Worm (Caenorhabditis elegans) whole organism, late embryonic: Measurements from ENCODE around the gene F59A1.13.

Experiments used
- C38D4.7 ChIP-seq: fragments of 200-800 bp; sonication (Bioruptor generic); optimal IDR thresholded peaks from 2 replicates; lab custom pipeline; 2018; ENCODE audit warnings: mild to moderate bottlenecking, missing genetic modification characterization, moderate library complexity, missing compliant biosample characterization
- K02D7.2 ChIP-seq: sonication (generic microtip); optimal IDR thresholded peaks from 2 replicates; lab custom pipeline; 2017; ENCODE audit warnings: mild to moderate bottlenecking, missing genetic modification characterization, missing compliant biosample characterization
- K09A11.1 ChIP-seq: sonication (generic microtip); optimal IDR thresholded peaks from 2 replicates; lab custom pipeline; 2017; ENCODE audit warnings: antibody characterized with exemption, mild to moderate bottlenecking, missing genetic modification characterization, missing compliant biosample characterization; ENCODE audit not compliant: insufficient read depth
- T23F11.4 ChIP-seq: fragments of 200-800 bp; sonication (Bioruptor generic); optimal IDR thresholded peaks from 2 replicates; lab custom pipeline; 2018; ENCODE audit warnings: mild to moderate bottlenecking, missing genetic modification characterization, missing compliant biosample characterization
- ahr-1 ChIP-seq: sonication (generic microtip); optimal IDR thresholded peaks from 2 replicates; lab custom pipeline; 2016; ENCODE audit warnings: missing genetic modification characterization, missing compliant biosample characterization
- ceh-18 ChIP-seq: sonication (generic microtip); optimal IDR thresholded peaks from 2 replicates; lab custom pipeline; 2016; ENCODE audit warnings: missing genetic modification characterization, missing compliant biosample characterization
- ceh-19 ChIP-seq: fragments of 200-800 bp; sonication (Bioruptor generic); optimal IDR thresholded peaks from 2 replicates; lab custom pipeline; 2018; ENCODE audit warnings: mild to moderate bottlenecking, missing genetic modification characterization, missing compliant biosample characterization
- ceh-2 ChIP-seq: sonication (generic microtip); optimal IDR thresholded peaks from 2 replicates; lab custom pipeline; 2016; ENCODE audit warnings: missing genotype, missing genetic modification characterization, missing compliant biosample characterization
- ceh-24 ChIP-seq: sonication (generic microtip); optimal IDR thresholded peaks from 2 replicates; lab custom pipeline; 2016; ENCODE audit warnings: mild to moderate bottlenecking, missing genetic modification characterization, missing compliant biosample characterization
- ceh-31 ChIP-seq: sonication (generic microtip); optimal IDR thresholded peaks from 2 replicates; lab custom pipeline; 2016; ENCODE audit warnings: missing genetic modification characterization, missing compliant biosample characterization
- ceh-34 ChIP-seq: sonication (generic microtip); optimal IDR thresholded peaks from 2 replicates; lab custom pipeline; 2016; ENCODE audit warnings: mild to moderate bottlenecking, missing genetic modification characterization, missing compliant biosample characterization
- ceh-45 ChIP-seq: fragments of 200-800 bp; sonication (Bioruptor generic); IDR thresholded peaks from 2 replicates; pipeline ENCODE4 v1.3.6; 2022; ENCODE audit warnings: missing genetic modification reagents, missing genetic modification characterization, missing compliant biosample characterization
- ceh-48 ChIP-seq: sonication (generic microtip); optimal IDR thresholded peaks from 2 replicates; lab custom pipeline; 2016; ENCODE audit warnings: missing genetic modification characterization, inconsistent platforms, missing compliant biosample characterization
- ceh-6 ChIP-seq: fragments of 200-800 bp; sonication (Bioruptor generic); optimal IDR thresholded peaks from 2 replicates; lab custom pipeline; 2018; ENCODE audit warnings: mild to moderate bottlenecking, missing genetic modification characterization, missing compliant biosample characterization
- che-1 ChIP-seq: sonication (generic microtip); optimal IDR thresholded peaks from 2 replicates; lab custom pipeline; 2016; ENCODE audit warnings: mild to moderate bottlenecking, missing genetic modification characterization, missing compliant biosample characterization
- dve-1 ChIP-seq: sonication (generic microtip); optimal IDR thresholded peaks from 2 replicates; lab custom pipeline; 2017; ENCODE audit warnings: antibody characterized with exemption, mild to moderate bottlenecking, missing genetic modification characterization, missing compliant biosample characterization
- ets-4 ChIP-seq: sonication (generic microtip); optimal IDR thresholded peaks from 2 replicates; lab custom pipeline; 2016; ENCODE audit warnings: missing genetic modification characterization, missing compliant biosample characterization
- eyg-1 ChIP-seq: sonication (generic microtip); optimal IDR thresholded peaks from 2 replicates; lab custom pipeline; 2016; ENCODE audit warnings: missing genotype, missing genetic modification characterization, missing compliant biosample characterization
- fkh-10 ChIP-seq: fragments of 150-350 bp; optimal IDR thresholded peaks from 2 replicates; lab custom pipeline; 2014; ENCODE audit warnings: missing biosample characterization, missing genetic modification reagents, missing genetic modification characterization
- fkh-6 ChIP-seq: sonication (generic microtip); optimal IDR thresholded peaks from 2 replicates; lab custom pipeline; 2016; ENCODE audit warnings: missing genetic modification characterization, missing compliant biosample characterization
- hlh-13 ChIP-seq: fragments of 200-800 bp; sonication (Bioruptor generic); optimal IDR thresholded peaks from 2 replicates; lab custom pipeline; 2018; ENCODE audit warnings: mild to moderate bottlenecking, missing genetic modification characterization, missing compliant biosample characterization
- hlh-8 ChIP-seq: sonication (generic microtip); optimal IDR thresholded peaks from 2 replicates; lab custom pipeline; 2016; ENCODE audit warnings: missing genotype, missing genetic modification characterization, missing compliant biosample characterization
- lim-6 ChIP-seq: sonication (generic microtip); optimal IDR thresholded peaks from 2 replicates; lab custom pipeline; 2016; ENCODE audit warnings: missing genetic modification characterization, missing compliant biosample characterization
- lin-11 ChIP-seq: fragments of 200-800 bp; sonication (Bioruptor generic); optimal IDR thresholded peaks from 2 replicates; lab custom pipeline; 2018; ENCODE audit warnings: mild to moderate bottlenecking, missing genetic modification characterization, missing compliant biosample characterization
- madf-2 ChIP-seq: sonication (generic microtip); optimal IDR thresholded peaks from 2 replicates; lab custom pipeline; 2017; ENCODE audit warnings: missing genetic modification characterization, missing compliant biosample characterization
- mec-3 ChIP-seq: sonication (generic microtip); optimal IDR thresholded peaks from 2 replicates; lab custom pipeline; 2016; ENCODE audit warnings: borderline replicate concordance, missing genetic modification characterization, missing compliant biosample characterization
- nfya-1 ChIP-seq: sonication (generic microtip); optimal IDR thresholded peaks from 2 replicates; lab custom pipeline; 2017; ENCODE audit warnings: missing genetic modification characterization, mild to moderate bottlenecking, missing compliant biosample characterization, antibody characterized with exemption, moderate library complexity
- nhr-232 ChIP-seq: sonication (generic microtip); optimal IDR thresholded peaks from 2 replicates; lab custom pipeline; 2016; ENCODE audit warnings: missing genetic modification characterization, missing compliant biosample characterization
- npax-4 ChIP-seq: sonication (generic microtip); optimal IDR thresholded peaks from 2 replicates; lab custom pipeline; 2016; ENCODE audit warnings: missing genetic modification characterization, missing compliant biosample characterization
- odd-2 ChIP-seq: sonication (generic microtip); optimal IDR thresholded peaks from 2 replicates; lab custom pipeline; 2017; ENCODE audit warnings: antibody characterized with exemption, mild to moderate bottlenecking, missing genetic modification characterization, missing compliant biosample characterization
- pag-3 ChIP-seq: sonication (generic microtip); optimal IDR thresholded peaks from 2 replicates; lab custom pipeline; 2016; ENCODE audit warnings: missing compliant biosample characterization, missing genetic modification characterization, borderline replicate concordance
- pax-1 ChIP-seq: fragments of 150-350 bp; optimal IDR thresholded peaks from 2 replicates; lab custom pipeline; 2014; ENCODE audit warnings: missing biosample characterization, missing genetic modification characterization
- pha-4 ChIP-seq: fragments of 150-350 bp; optimal IDR thresholded peaks from 2 replicates; lab custom pipeline; 2018; ENCODE audit warnings: missing biosample characterization, missing genetic modification reagents, missing genetic modification characterization
- pros-1 ChIP-seq: fragments of 150-350 bp; optimal IDR thresholded peaks from 2 replicates; lab custom pipeline; 2014; ENCODE audit warnings: missing biosample characterization, missing genetic modification reagents, missing genetic modification characterization
- sdc-2 ChIP-seq: sonication (generic microtip); optimal IDR thresholded peaks from 2 replicates; lab custom pipeline; 2016; ENCODE audit warnings: missing genotype, missing genetic modification characterization, missing compliant biosample characterization
- sox-2 ChIP-seq: fragments of 200-800 bp; sonication (Bioruptor generic); IDR thresholded peaks from 2 replicates; pipeline ENCODE4 v1.3.6; 2022; ENCODE audit warnings: missing genetic modification reagents, missing genetic modification characterization, missing compliant biosample characterization
- tbx-7 ChIP-seq: sonication (generic microtip); optimal IDR thresholded peaks from 2 replicates; lab custom pipeline; 2016; ENCODE audit warnings: missing genotype, missing genetic modification characterization, missing compliant biosample characterization
- unc-42 ChIP-seq: sonication (generic microtip); optimal IDR thresholded peaks from 2 replicates; lab custom pipeline; 2016; ENCODE audit warnings: missing genotype, missing genetic modification characterization, missing compliant biosample characterization
- unc-55 ChIP-seq: sonication (generic microtip); optimal IDR thresholded peaks from 2 replicates; lab custom pipeline; 2017; ENCODE audit warnings: missing biosample characterization, missing genetic modification reagents, missing genetic modification characterization
- zip-5 ChIP-seq: sonication (generic microtip); optimal IDR thresholded peaks from 2 replicates; lab custom pipeline; 2016; ENCODE audit warnings: missing genetic modification characterization, missing compliant biosample characterization
- ztf-16 ChIP-seq: sonication (generic microtip); optimal IDR thresholded peaks from 2 replicates; lab custom pipeline; 2017; ENCODE audit warnings: missing genetic modification characterization, missing compliant biosample characterization

F59A1.13 gene

ce11 chrV:17683763-17684162, 7.1 kb downstream of the F59A1.13 start, which contains the start of gene F59A1.15:
Gene F59A1.15 (minus strand): TSS chrV:17683863.
- TF ChIP-seq pag-3 (tag; lab: Kevin White, UChicago), result no peak
- TF ChIP-seq unc-55 (GFP tag; lab: Kevin White, UChicago), result no peak
- no peak for TF ChIP-seq pax-1
- no peak for TF ChIP-seq dve-1 (tag; lab: Kevin White, UChicago)
- TF ChIP-seq ceh-48 (tag; lab: Kevin White, UChicago), result no peak
- no peak for TF ChIP-seq hlh-13 (GFP tag; lab: Kevin White, UChicago)
- no peak for TF ChIP-seq nfya-1 (tag; lab: Kevin White, UChicago)
- no peak for TF ChIP-seq fkh-6 (tag; lab: Kevin White, UChicago)
- no peak for TF ChIP-seq ceh-45
- no peak for TF ChIP-seq odd-2 (tag; lab: Kevin White, UChicago)
- TF ChIP-seq ceh-19 (GFP tag; lab: Kevin White, UChicago), result no peak

ce11 chrV:17683290-17683689, 7.5 kb downstream of the F59A1.13 start:
- no peak for TF ChIP-seq sdc-2
- no peak for TF ChIP-seq fkh-10 (GFP tag; lab: Kevin White, UChicago)
- no peak for TF ChIP-seq ets-4 (tag; lab: Kevin White, UChicago)
- TF ChIP-seq pha-4 (tag; lab: Kevin White, UChicago), result no peak

- TF ChIP-seq sox-2 (no peak), ceh-19 (GFP tag; lab: Kevin White, UChicago) (no peak), lin-11 (tag; lab: Kevin White, UChicago) (no peak), C38D4.7 (GFP tag; lab: Kevin White, UChicago) (no peak), ceh-2 (tag; lab: Kevin White, UChicago) (no peak), pros-1 (tag; lab: Kevin White, UChicago) (no peak), ceh-31 (no peak), ceh-18 (tag; lab: Kevin White, UChicago) (no peak), zip-5 (tag; lab: Kevin White, UChicago) (no peak), unc-42 (tag; lab: Kevin White, UChicago) (no peak), npax-4 (no peak), nhr-232 (tag; lab: Kevin White, UChicago) (no peak)
These were observed 14.3 kb downstream of the F59A1.13 start, which contains the start of gene str-92 for ce11 chrV:17676553-17676952. Gene str-92 (minus strand): TSS chrV:17676653.

- TF ChIP-seq ceh-19 (GFP tag; lab: Kevin White, UChicago) (no peak), pag-3 (tag; lab: Kevin White, UChicago) (no peak), ahr-1 (tag; lab: Kevin White, UChicago) (no peak)
- TF ChIP-seq, all 69 proteins: peak for 0
These were observed 17.5 kb downstream of the F59A1.13 start, which contains the start of gene str-93 for ce11 chrV:17673343-17673742. Gene str-93 (minus strand): TSS chrV:17673443.

- TF ChIP-seq ceh-31 (no peak), tbx-7 (tag; lab: Kevin White, UChicago) (no peak), pros-1 (tag; lab: Kevin White, UChicago) (no peak), ceh-18 (tag; lab: Kevin White, UChicago) (no peak), ceh-24 (tag; lab: Kevin White, UChicago) (no peak)
These were observed 22.3 kb downstream of the F59A1.13 start, which contains the start of gene str-89 for ce11 chrV:17668531-17668930. Gene str-89 (plus strand): TSS chrV:17668831.

- TF ChIP-seq fkh-6 (tag; lab: Kevin White, UChicago) (no peak), unc-55 (GFP tag; lab: Kevin White, UChicago) (no peak), mec-3 (tag; lab: Kevin White, UChicago) (no peak), eyg-1 (tag; lab: Kevin White, UChicago) (no peak), hlh-8 (tag; lab: Kevin White, UChicago) (no peak), K09A11.1 (no peak), lim-6 (tag; lab: Kevin White, UChicago) (no peak), ztf-16 (no peak), ceh-6 (no peak), ceh-31 (no peak), ceh-45 (no peak), T23F11.4 (GFP tag; lab: Kevin White, UChicago) (no peak), che-1 (tag; lab: Kevin White, UChicago) (no peak), odd-2 (tag; lab: Kevin White, UChicago) (no peak), ceh-34 (tag; lab: Kevin White, UChicago) (no peak), K02D7.2 (tag; lab: Kevin White, UChicago) (no peak), madf-2 (tag; lab: Kevin White, UChicago) (no peak), ceh-2 (tag; lab: Kevin White, UChicago) (no peak), sdc-2 (no peak), ceh-18 (tag; lab: Kevin White, UChicago) (no peak)
These were observed 23.1 kb downstream of the F59A1.13 start, which contains the start of gene F59A1.12 for ce11 chrV:17667676-17668075. Gene F59A1.12 (minus strand): TSS chrV:17667776.
